In the genomic region with DNA sequence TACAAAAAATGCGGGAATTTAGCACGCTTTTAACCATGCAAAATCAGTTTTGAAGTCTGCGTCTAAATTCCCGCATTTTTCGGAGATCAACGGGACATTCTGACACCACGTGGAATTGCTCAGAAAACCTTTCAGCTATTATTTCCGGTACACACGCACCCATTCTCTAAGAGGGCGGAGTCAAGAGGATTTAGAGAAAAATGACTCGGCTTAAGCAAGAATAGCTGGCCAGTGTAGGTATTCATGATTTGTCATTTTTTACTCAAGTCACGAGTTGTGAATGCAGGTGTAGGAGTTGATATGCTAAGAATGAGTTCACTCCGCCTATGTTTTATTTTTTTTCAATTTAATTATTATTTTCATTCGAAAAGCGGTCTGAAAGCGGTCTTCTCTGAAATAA, we compare ENCODE assay signal across 3 worm cellular contexts.
TF ChIP-seq lines count a peak whose summit lies in the region.

No protein-coding gene starts in this region.

TF ChIP-seq in whole organism, L1 larva, 84 proteins besides CTCF, POLR2A, EP300 and RAD21:
- TF ChIP-seq Y116A8C.19 (tag; optimal IDR thresholded peaks at IDR 0.05; lab: Kevin White, UChicago; ENCODE audit: borderline replicate concordance) (no peak), pax-3 (tag; optimal IDR thresholded peaks at IDR 0.05; lab: Kevin White, UChicago) (peak; percentile 40), nhr-237 (tag; optimal IDR thresholded peaks at IDR 0.05; lab: Kevin White, UChicago) (no peak), snu-23 (GFP tag; optimal IDR thresholded peaks at IDR 0.05; lab: Kevin White, UChicago) (peak; percentile 8), alr-1 (tag; optimal IDR thresholded peaks at IDR 0.05; lab: Kevin White, UChicago; ENCODE audit: borderline replicate concordance) (no peak), lsy-2 (tag; optimal IDR thresholded peaks at IDR 0.05; lab: Kevin White, UChicago) (peak; percentile 14 to 44), swsn-7 (tag; optimal IDR thresholded peaks at IDR 0.05; lab: Kevin White, UChicago) (peak; percentile 32), efl-1 (optimal IDR thresholded peaks at IDR 0.05; lab: Kevin White, UChicago) (no peak), efl-1 (GFP tag; optimal IDR thresholded peaks at IDR 0.05 in 1 of 2; lab: Kevin White, UChicago) (peak in 1 of 2 experiments; percentile 80), lin-35 (GFP tag; optimal IDR thresholded peaks at IDR 0.05; lab: Kevin White, UChicago) (peak in 1 of 2 experiments; percentile 1), ets-5 (GFP tag; IDR thresholded peaks at IDR 0.05; lab: Robert Waterston, UW) (no peak), mep-1 (tag; optimal IDR thresholded peaks at IDR 0.05; lab: Kevin White, UChicago) (no peak), nhr-71 (tag; optimal IDR thresholded peaks at IDR 0.05; lab: Kevin White, UChicago) (peak; percentile 67), fkh-8 (tag; optimal IDR thresholded peaks at IDR 0.05; lab: Kevin White, UChicago) (peak; percentile 93), dsc-1 (tag; optimal IDR thresholded peaks at IDR 0.05; lab: Kevin White, UChicago) (peak; percentile 60), vab-15 (tag; optimal IDR thresholded peaks at IDR 0.05; lab: Kevin White, UChicago) (no peak), nhr-47 (tag; optimal IDR thresholded peaks at IDR 0.05; lab: Kevin White, UChicago) (peak; percentile 61), irx-1 (tag; optimal IDR thresholded peaks at IDR 0.05; lab: Kevin White, UChicago) (no peak), lin-14 (GFP tag; optimal IDR thresholded peaks at IDR 0.05; lab: Kevin White, UChicago) (peak; percentile 51), sox-4 (tag; optimal IDR thresholded peaks at IDR 0.05; lab: Kevin White, UChicago) (peak; percentile 77), fkh-10 (GFP tag; optimal IDR thresholded peaks at IDR 0.05; lab: Kevin White, UChicago) (no peak)

TF ChIP-seq in whole organism, L2 larva, 48 proteins besides CTCF, POLR2A, EP300 and RAD21:
- no peak for TF ChIP-seq ama-1 (optimal IDR thresholded peaks at IDR 0.05; lab: Kevin White, UChicago)
- no peak for TF ChIP-seq nhr-10 (tag; optimal IDR thresholded peaks at IDR 0.05; lab: Kevin White, UChicago)
- TF ChIP-seq sma-9 (GFP tag; optimal IDR thresholded peaks at IDR 0.05; lab: Kevin White, UChicago) = peak; percentile 35
- TF ChIP-seq sma-9 (tag; optimal IDR thresholded peaks at IDR 0.05; lab: Kevin White, UChicago) = no peak
- no peak for TF ChIP-seq ceh-82 (tag; optimal IDR thresholded peaks at IDR 0.05; lab: Kevin White, UChicago)
- TF ChIP-seq lin-11 (tag; optimal IDR thresholded peaks at IDR 0.05; lab: Kevin White, UChicago) = peak; percentile 19
- TF ChIP-seq sma-3 (GFP tag; optimal IDR thresholded peaks at IDR 0.05; lab: Kevin White, UChicago) = no peak
- TF ChIP-seq C34F6.9 (tag; optimal IDR thresholded peaks at IDR 0.05; lab: Kevin White, UChicago) = peak; percentile 30
- peak in 1 of 2 experiments; percentile 38 for TF ChIP-seq lsy-2 (tag; optimal IDR thresholded peaks at IDR 0.05; lab: Kevin White, UChicago)
- no peak for TF ChIP-seq ceh-16 (tag; optimal IDR thresholded peaks at IDR 0.05; lab: Kevin White, UChicago)
- no peak for TF ChIP-seq nhr-23 (tag; optimal IDR thresholded peaks at IDR 0.05; lab: Kevin White, UChicago)
- no peak for TF ChIP-seq unc-39 (tag; optimal IDR thresholded peaks at IDR 0.05; lab: Kevin White, UChicago)
- no peak for TF ChIP-seq nhr-25 (tag; optimal IDR thresholded peaks at IDR 0.05; lab: Kevin White, UChicago)
- TF ChIP-seq snpc-4 (tag; optimal IDR thresholded peaks at IDR 0.05; lab: Kevin White, UChicago) = no peak
- no peak for TF ChIP-seq dmd-4 (tag; optimal IDR thresholded peaks at IDR 0.05; lab: Kevin White, UChicago)
- TF ChIP-seq nhr-12 (tag; optimal IDR thresholded peaks at IDR 0.05; lab: Kevin White, UChicago) = no peak

TF ChIP-seq in whole organism, L4 larva, 104 proteins besides CTCF, POLR2A, EP300 and RAD21:
- TF ChIP-seq lsy-2 (tag; optimal IDR thresholded peaks at IDR 0.05; lab: Kevin White, UChicago) (peak in 1 of 2 experiments; percentile 21), aha-1 (tag; lab: Kevin White, UChicago) (peak; percentile 98), mep-1 (tag; optimal IDR thresholded peaks at IDR 0.05; lab: Kevin White, UChicago) (no peak), hlh-30 (tag; optimal IDR thresholded peaks at IDR 0.05; lab: Kevin White, UChicago; ENCODE audit: insufficient read depth) (peak; percentile 36), nhr-48 (tag; optimal IDR thresholded peaks at IDR 0.05; lab: Kevin White, UChicago) (peak; percentile 75), T26A8.4 (GFP tag; IDR thresholded peaks at IDR 0.05; lab: Robert Waterston, UW) (no peak), mxl-3 (GFP tag; optimal IDR thresholded peaks at IDR 0.05; lab: Kevin White, UChicago) (peak; percentile 31), ceh-20 (GFP tag; IDR thresholded peaks at IDR 0.05; lab: Robert Waterston, UW) (0 out of 2 replicates have a peak, but pooled peaks have one; percentile 26), skn-1 (tag; optimal IDR thresholded peaks at IDR 0.05; lab: Kevin White, UChicago) (no peak)

Comparison
In these comparisons a context has a peak if more than half of its experiments do, and no peak if none do; other contexts are left out.
1. Of the 29 proteins assayed by ChIP-seq in both whole organism, L4 larva and whole organism, L1 larva: peak only in whole organism, L4 larva: aha-1; only in whole organism, L1 larva: none; in both: none; in neither: 27; mixed calls (peak in some experiments, not most) for 1.